Worm (Caenorhabditis elegans) whole organism, young adult: ENCODE data around the gene srbc-19.

Experiments used
- B0261.1 ChIP-seq: sonication (generic microtip); optimal IDR thresholded peaks from 2 replicates; lab custom pipeline; 2016; ENCODE audit warnings: mild to moderate bottlenecking, missing genetic modification characterization, moderate library complexity, missing compliant biosample characterization
- C06A6.2 ChIP-seq: fragments of 200-800 bp; sonication (Bioruptor generic); conservative IDR thresholded peaks from 2 replicates; pipeline ENCODE4 v1.3.6; 2022; ENCODE audit warnings: missing genetic modification characterization, missing compliant biosample characterization
- F33H1.4 ChIP-seq: fragments of 200-800 bp; sonication (Bioruptor generic); IDR thresholded peaks from 2 replicates; pipeline ENCODE4 v1.3.6; 2022; ENCODE audit warnings: missing genetic modification reagents, missing genetic modification characterization, missing compliant biosample characterization
- F49E8.2 ChIP-seq: sonication (generic microtip); optimal IDR thresholded peaks from 3 replicates; lab custom pipeline; 2017; ENCODE audit warnings: missing genetic modification characterization, mild to moderate bottlenecking, missing compliant biosample characterization, antibody characterized with exemption, moderate library complexity; ENCODE audit not compliant: insufficient read depth
- F55B11.4 ChIP-seq: sonication (generic microtip); optimal IDR thresholded peaks from 2 replicates; lab custom pipeline; 2016; ENCODE audit warnings: missing compliant biosample characterization, missing genetic modification characterization, borderline replicate concordance; ENCODE audit not compliant: insufficient read depth
- K12H6.12 ChIP-seq: fragments of 200-800 bp; sonication (Bioruptor generic); optimal IDR thresholded peaks from 2 replicates; lab custom pipeline; 2018; ENCODE audit warnings: mild to moderate bottlenecking, missing genetic modification characterization, missing compliant biosample characterization
- Y53F4B.3 ChIP-seq: fragments of 200-800 bp; sonication (Bioruptor generic); IDR thresholded peaks from 2 replicates; pipeline ENCODE4 v1.3.6; 2022; ENCODE audit warnings: missing genetic modification reagents, missing genetic modification characterization, missing compliant biosample characterization
- aptf-2 ChIP-seq: fragments of 200-800 bp; sonication (Bioruptor generic); conservative IDR thresholded peaks from 2 replicates; pipeline ENCODE4 v1.3.6; 2022; ENCODE audit warnings: missing genetic modification reagents, missing genetic modification characterization, missing compliant biosample characterization
- attf-6 ChIP-seq: fragments of 200-800 bp; sonication (Bioruptor generic); IDR thresholded peaks from 2 replicates; pipeline ENCODE4 v1.3.6; 2022; ENCODE audit warnings: missing genetic modification reagents, missing genetic modification characterization, missing compliant biosample characterization
- ccch-3 ChIP-seq: fragments of 200-800 bp; sonication (Bioruptor generic); optimal IDR thresholded peaks from 2 replicates; lab custom pipeline; 2018; ENCODE audit warnings: mild to moderate bottlenecking, missing genetic modification characterization, missing compliant biosample characterization
- cebp-2 ChIP-seq: fragments of 200-800 bp; sonication (Bioruptor generic); IDR thresholded peaks from 2 replicates; pipeline ENCODE4 v1.3.6; 2022; ENCODE audit warnings: missing genetic modification characterization, missing compliant biosample characterization
- ceh-40 ChIP-seq: fragments of 200-800 bp; sonication (Bioruptor generic); IDR thresholded peaks from 2 replicates; pipeline ENCODE4 v1.3.6; 2022; ENCODE audit warnings: missing genetic modification characterization, missing compliant biosample characterization
- ceh-58 ChIP-seq: fragments of 200-800 bp; sonication (Bioruptor generic); IDR thresholded peaks from 2 replicates; pipeline ENCODE4 v1.3.6; 2022; ENCODE audit warnings: missing genetic modification characterization, missing compliant biosample characterization
- dpl-1 ChIP-seq: fragments of 150-350 bp; optimal IDR thresholded peaks from 2 replicates; lab custom pipeline; 2014; ENCODE audit warnings: missing biosample characterization, missing genetic modification reagents, missing genetic modification characterization
- efl-1 ChIP-seq: fragments of 150-350 bp; optimal IDR thresholded peaks from 2 replicates; lab custom pipeline; 2014; ENCODE audit warnings: missing biosample characterization, missing genetic modification reagents, missing genetic modification characterization
- egl-18 ChIP-seq: fragments of 200-800 bp; sonication (Bioruptor generic); IDR thresholded peaks from 2 replicates; pipeline ENCODE4 v1.3.6; 2022; ENCODE audit warnings: missing genetic modification reagents, missing genetic modification characterization, missing compliant biosample characterization
- ekl-4 ChIP-seq: fragments of 200-800 bp; sonication (Bioruptor generic); IDR thresholded peaks from 2 replicates; pipeline ENCODE4 v1.3.6; 2022; ENCODE audit warnings: missing genetic modification reagents, missing genetic modification characterization, missing compliant biosample characterization
- ets-4 ChIP-seq: fragments of 200-800 bp; sonication (Bioruptor generic); optimal IDR thresholded peaks from 2 replicates; lab custom pipeline; 2018; ENCODE audit warnings: mild to moderate bottlenecking, missing genetic modification characterization, missing compliant biosample characterization
- hlh-12 ChIP-seq: sonication (generic microtip); optimal IDR thresholded peaks from 2 replicates; lab custom pipeline; 2016; ENCODE audit warnings: missing genetic modification characterization, missing compliant biosample characterization
- hrde-1 ChIP-seq: sonication (generic microtip); optimal IDR thresholded peaks from 2 replicates; lab custom pipeline; 2016; ENCODE audit warnings: missing genetic modification characterization, mild to moderate bottlenecking, missing compliant biosample characterization, moderate library complexity, missing genotype, missing genetic modification reagents, borderline replicate concordance
- lin-26 ChIP-seq: fragments of 200-800 bp; sonication (Bioruptor generic); IDR thresholded peaks from 2 replicates; pipeline ENCODE4 v1.3.6; 2022; ENCODE audit warnings: missing genetic modification reagents, missing genetic modification characterization, missing compliant biosample characterization
- lin-40 ChIP-seq: sonication (generic microtip); optimal IDR thresholded peaks from 2 replicates; lab custom pipeline; 2016; ENCODE audit warnings: missing genetic modification characterization, mild to moderate bottlenecking, missing compliant biosample characterization, missing genotype, missing genetic modification reagents
- lsy-27 ChIP-seq: sonication (generic microtip); optimal IDR thresholded peaks from 2 replicates; lab custom pipeline; 2017; ENCODE audit warnings: missing genetic modification characterization, mild to moderate bottlenecking, missing compliant biosample characterization, antibody characterized with exemption, missing genotype, borderline replicate concordance; ENCODE audit not compliant: insufficient read depth
- madf-10 ChIP-seq: sonication (generic microtip); optimal IDR thresholded peaks from 2 replicates; lab custom pipeline; 2016; ENCODE audit warnings: mild to moderate bottlenecking, missing genetic modification characterization, missing compliant biosample characterization
- mel-28 ChIP-seq: sonication (generic microtip); optimal IDR thresholded peaks from 2 replicates; lab custom pipeline; 2016; ENCODE audit warnings: borderline replicate concordance, mild to moderate bottlenecking, missing genetic modification characterization, missing compliant biosample characterization
- mes-4 ChIP-seq: sonication (generic microtip); optimal IDR thresholded peaks from 2 replicates; lab custom pipeline; 2016; ENCODE audit warnings: missing genotype, missing genetic modification characterization, missing compliant biosample characterization
- nhr-179 ChIP-seq: sonication (generic microtip); optimal IDR thresholded peaks from 2 replicates; lab custom pipeline; 2016; ENCODE audit warnings: mild to moderate bottlenecking, missing genetic modification characterization, missing compliant biosample characterization
- nhr-80 ChIP-seq: sonication (generic microtip); optimal IDR thresholded peaks from 2 replicates; lab custom pipeline; 2016; ENCODE audit warnings: missing genetic modification characterization, missing compliant biosample characterization
- rpc-1 ChIP-seq, 2 experiments: fragments of 150-350 bp in 1 of 2; sonication (generic microtip) in 1 of 2; optimal IDR thresholded peaks; 2 replicates each; lab custom pipeline; 2014 to 2018; ENCODE audit warnings: missing biosample characterization in 1 of 2, missing genetic modification characterization in 1 of 2, missing genetic modification reagents in 1 of 2, missing genotype in 1 of 2
- sdz-38 ChIP-seq: sonication (generic microtip); optimal IDR thresholded peaks from 2 replicates; lab custom pipeline; 2016; ENCODE audit warnings: missing genotype, missing genetic modification characterization, missing compliant biosample characterization
- snpc-1.1 ChIP-seq: sonication (generic microtip); optimal IDR thresholded peaks from 2 replicates; lab custom pipeline; 2017; ENCODE audit warnings: missing genetic modification characterization, mild to moderate bottlenecking, missing compliant biosample characterization, antibody characterized with exemption, moderate library complexity, missing genotype, missing genetic modification reagents; ENCODE audit not compliant: insufficient read depth
- snpc-4 ChIP-seq, 5 experiments: fragments of 150-350 bp in 1 of 5; sonication (generic microtip) in 4 of 5; optimal IDR thresholded peaks; 2 replicates each; lab custom pipeline; 2014 to 2018; ENCODE audit warnings: missing genetic modification characterization in 5 of 5, missing biosample characterization in 3 of 5, antibody characterized with exemption in 2 of 5, mild to moderate bottlenecking in 2 of 5, missing compliant biosample characterization in 2 of 5, missing genotype in 2 of 5, moderate library complexity in 2 of 5, missing genetic modification reagents in 1 of 5
- sptf-2 ChIP-seq: fragments of 200-800 bp; sonication (Bioruptor generic); optimal IDR thresholded peaks from 2 replicates; lab custom pipeline; 2018; ENCODE audit warnings: mild to moderate bottlenecking, missing genetic modification characterization, missing compliant biosample characterization
- tbx-9 ChIP-seq: sonication (generic microtip); optimal IDR thresholded peaks from 2 replicates; lab custom pipeline; 2016; ENCODE audit warnings: borderline replicate concordance, missing genetic modification characterization, inconsistent platforms, missing compliant biosample characterization
- zfh-2 ChIP-seq: fragments of 200-800 bp; sonication (Bioruptor generic); conservative IDR thresholded peaks from 2 replicates; pipeline ENCODE4 v1.3.6; 2022; ENCODE audit warnings: missing genetic modification reagents, missing genetic modification characterization, missing compliant biosample characterization
- zim-3 ChIP-seq: sonication (generic microtip); optimal IDR thresholded peaks from 2 replicates; lab custom pipeline; 2017; ENCODE audit warnings: mild to moderate bottlenecking, missing genetic modification characterization, moderate library complexity, missing compliant biosample characterization

srbc-19 gene

DNA sequence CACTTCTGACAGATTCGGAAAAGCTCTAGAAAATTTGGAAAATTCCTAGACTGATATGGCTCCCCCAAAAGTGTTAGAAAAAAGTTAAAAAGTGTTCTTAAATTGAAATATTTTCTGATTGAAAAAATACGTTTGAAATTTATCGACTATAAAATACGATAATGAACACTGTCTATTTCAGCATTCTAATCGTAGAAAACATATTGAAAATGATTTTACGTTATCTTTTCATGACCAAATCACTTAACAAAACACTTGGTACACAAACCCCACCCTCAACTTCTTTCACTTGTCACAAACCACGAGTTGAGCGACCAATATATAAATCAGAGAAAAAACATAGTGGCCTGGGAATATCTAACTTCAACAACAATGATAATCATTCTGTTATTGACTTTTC, 12.6 kb upstream of the srbc-19 start, which contains the start of gene cyp-33C1:
TSS of gene cyp-33C1 (plus strand) at position 301 of the 400 bp plus-strand sequence.
- no peak for TF ChIP-seq ets-4
- no peak for TF ChIP-seq F55B11.4 (tag; lab: Kevin White, UChicago)
- no peak for TF ChIP-seq Y53F4B.3
- no peak for TF ChIP-seq snpc-4 (GFP tag; optimal IDR thresholded peaks at IDR 0.05; lab: Kevin White, UChicago)
- TF ChIP-seq snpc-4 (tag; optimal IDR thresholded peaks at IDR 0.05; lab: Kevin White, UChicago), result no peak
- no peak for TF ChIP-seq C06A6.2

DNA sequence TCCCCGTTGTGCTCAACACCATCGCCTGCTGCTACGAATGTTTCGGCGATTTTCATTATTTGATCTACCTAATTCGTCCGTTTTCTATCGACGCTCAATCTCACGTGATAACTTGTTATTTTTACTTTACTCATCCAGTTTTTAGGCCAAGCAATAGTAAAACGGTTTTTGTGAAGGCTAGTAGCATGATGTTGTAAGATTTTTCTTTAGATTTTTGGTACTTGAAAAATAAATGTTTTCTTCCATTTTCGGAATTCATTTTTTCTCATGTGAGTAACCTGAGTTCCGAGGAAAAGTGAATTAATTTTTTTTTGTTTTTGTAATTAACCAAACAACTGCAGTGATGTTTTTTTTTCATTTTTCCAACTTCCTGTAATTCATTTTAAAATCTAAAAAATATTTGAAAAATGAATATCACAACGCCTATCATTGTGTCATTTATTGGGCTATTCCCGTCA, 10.8 kb upstream of the srbc-19 start, which contains the start of gene srbc-17:
TSS of gene srbc-17 (plus strand) at position 408 of the 458 bp plus-strand sequence.
- TF ChIP-seq K12H6.12 (tag; lab: Kevin White, UChicago) (no peak), hlh-12 (tag; lab: Kevin White, UChicago) (no peak), madf-10 (tag; lab: Kevin White, UChicago) (no peak), rpc-1 (optimal IDR thresholded peaks at IDR 0.05; lab: Kevin White, UChicago) (no peak), rpc-1 (tag; optimal IDR thresholded peaks at IDR 0.05; lab: Kevin White, UChicago) (no peak), ekl-4 (GFP tag; lab: Robert Waterston, UW) (no peak), efl-1 (GFP tag; lab: Kevin White, UChicago) (no peak), ceh-40 (GFP tag; lab: Robert Waterston, UW) (no peak), cebp-2 (no peak), ets-4 (no peak)
- TF ChIP-seq, all 124 proteins: peak for 0

- TF ChIP-seq F33H1.4 (GFP tag; lab: Robert Waterston, UW), result no peak
- TF ChIP-seq C06A6.2, result no peak
- no peak for TF ChIP-seq aptf-2 (GFP tag; lab: Robert Waterston, UW)
- TF ChIP-seq snpc-1.1, result no peak
- no peak for TF ChIP-seq sptf-2
- TF ChIP-seq cebp-2, result no peak
- TF ChIP-seq egl-18 (GFP tag; lab: Robert Waterston, UW), result no peak
- no peak for TF ChIP-seq ceh-58 (GFP tag; lab: Robert Waterston, UW)
- TF ChIP-seq nhr-80 (tag; lab: Kevin White, UChicago), result no peak
- TF ChIP-seq hlh-12 (tag; lab: Kevin White, UChicago), result no peak
- TF ChIP-seq ccch-3 (GFP tag; lab: Kevin White, UChicago), result no peak
- no peak for TF ChIP-seq dpl-1 (GFP tag; lab: Kevin White, UChicago)
- no peak for TF ChIP-seq mel-28
Measured at ce11 chrV:2175242-2175641, 8.7 kb upstream of the srbc-19 start, which contains the start of gene C45H4.18. TSS of gene C45H4.18 (plus strand) at chrV:2175542.

DNA sequence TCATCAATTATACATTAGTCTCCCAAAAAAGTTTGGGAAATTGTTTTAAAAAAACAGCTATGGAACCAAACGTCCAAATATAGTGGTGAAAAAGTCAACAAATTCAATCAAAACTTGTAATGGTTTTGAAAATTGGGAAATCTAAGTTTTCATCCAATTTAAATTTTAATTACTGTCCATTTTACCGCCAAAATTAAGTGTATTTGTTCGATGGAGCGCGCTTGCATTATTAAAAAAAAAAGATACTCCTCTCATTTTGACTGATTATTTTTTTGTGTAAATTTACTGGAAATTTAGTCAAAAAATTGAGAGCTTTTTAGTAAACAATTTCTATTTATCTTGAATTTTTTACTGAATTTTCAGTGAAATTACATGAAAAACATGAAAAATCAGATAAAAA, 7.9 kb upstream of the srbc-19 start:
- no peak for TF ChIP-seq nhr-80 (tag; lab: Kevin White, UChicago)
- TF ChIP-seq hrde-1 (tag; lab: Kevin White, UChicago), result no peak
- TF ChIP-seq lin-40 (tag; lab: Kevin White, UChicago), result no peak
- no peak for TF ChIP-seq attf-6 (GFP tag; lab: Robert Waterston, UW)
- no peak for TF ChIP-seq nhr-179 (tag; lab: Kevin White, UChicago)
- TF ChIP-seq lsy-27 (tag; lab: Kevin White, UChicago), result no peak
- TF ChIP-seq B0261.1 (tag; lab: Kevin White, UChicago), result no peak
- no peak for TF ChIP-seq tbx-9
- TF ChIP-seq mes-4, result no peak
- TF ChIP-seq zfh-2, result no peak
- no peak for TF ChIP-seq Y53F4B.3
- no peak for TF ChIP-seq zim-3 (tag; lab: Kevin White, UChicago)
- TF ChIP-seq lin-26 (GFP tag; lab: Robert Waterston, UW), result no peak
- no peak for TF ChIP-seq sdz-38 (tag; lab: Kevin White, UChicago)
- no peak for TF ChIP-seq F49E8.2
